Worm (Caenorhabditis elegans) whole organism, L4/young adult: ENCODE results near the gene C35D10.10.

Experiments used
- W03F9.2 ChIP-seq: fragments of 150-350 bp; optimal IDR thresholded peaks from 2 replicates; lab custom pipeline; 2014; ENCODE audit warnings: missing biosample characterization, missing genetic modification characterization
- dao-5 ChIP-seq: sonication (generic microtip); optimal IDR thresholded peaks from 2 replicates; lab custom pipeline; 2016; ENCODE audit warnings: missing genotype, missing genetic modification characterization, moderate library complexity, missing compliant biosample characterization
- him-1 ChIP-seq: sonication (generic microtip); optimal IDR thresholded peaks from 2 replicates; lab custom pipeline; 2016; ENCODE audit warnings: missing genotype, missing genetic modification reagents, missing genetic modification characterization, missing compliant biosample characterization

DNA sequence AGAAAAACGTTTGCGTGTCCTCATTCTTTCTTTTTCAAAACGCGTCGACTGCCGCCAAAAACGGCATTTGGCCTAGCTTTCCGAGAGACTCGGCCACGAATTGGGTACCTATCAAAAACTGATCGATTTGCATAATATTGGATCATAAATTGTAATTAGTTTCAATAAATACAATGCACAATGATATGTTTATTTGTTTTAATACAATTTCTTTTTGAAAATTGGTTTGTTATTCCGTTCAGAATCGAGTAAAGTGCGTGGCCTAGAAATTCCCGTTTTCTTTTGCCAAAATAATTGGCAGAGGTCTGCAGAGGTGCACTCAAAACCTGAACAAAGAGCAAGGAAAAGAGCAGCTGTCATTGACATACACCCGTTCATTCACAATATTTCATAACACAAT is 43.8 kb upstream of the C35D10.10 start, which contains the start of gene F26F4.8:
- TF ChIP-seq him-1 (tag; lab: Kevin White, UChicago) (no peak), dao-5 (tag; lab: Kevin White, UChicago) (no peak), W03F9.2 (tag; lab: Kevin White, UChicago) (no peak)
